Fruit fly (Drosophila melanogaster) whole organism, prepupa: ENCODE data around the gene stv.

Experiments used
- Blimp-1 ChIP-seq: fragments of 200-800 bp; sonication (Bioruptor generic); optimal IDR thresholded peaks from 3 replicates; lab custom pipeline; 2017; ENCODE audit warnings: missing biosample characterization, missing genetic modification characterization, mild to moderate bottlenecking, moderate library complexity, missing genetic modification reagents
- CG10631 ChIP-seq: fragments of 200-800 bp; sonication (Bioruptor generic); optimal IDR thresholded peaks from 2 replicates; lab custom pipeline; 2016; ENCODE audit warnings: missing biosample characterization, missing genetic modification characterization
- CG11294 ChIP-seq: fragments of 200-800 bp; sonication (Bioruptor generic); IDR thresholded peaks from 2 replicates; pipeline ENCODE4 v1.3.6; 2022; ENCODE audit warnings: missing biosample characterization, missing genetic modification characterization
- CG11762 ChIP-seq: fragments of 200-800 bp; sonication (Bioruptor generic); optimal IDR thresholded peaks from 3 replicates; lab custom pipeline; 2016; ENCODE audit warnings: missing biosample characterization, missing genetic modification characterization; ENCODE audit not compliant: insufficient read depth
- CG15336 ChIP-seq: fragments of 200-800 bp; sonication (Bioruptor generic); IDR thresholded peaks from 2 replicates; pipeline ENCODE4 v1.3.6; 2022; ENCODE audit warnings: missing biosample characterization, missing genetic modification characterization
- CG1621 ChIP-seq: fragments of 200-800 bp; sonication (Bioruptor generic); optimal IDR thresholded peaks from 3 replicates; lab custom pipeline; 2018; ENCODE audit warnings: missing biosample characterization, mild to moderate bottlenecking, missing genetic modification characterization
- CG16779 ChIP-seq: fragments of 200-800 bp; sonication (Bioruptor generic); optimal IDR thresholded peaks from 3 replicates; lab custom pipeline; 2017; ENCODE audit warnings: missing biosample characterization, mild to moderate bottlenecking, missing genetic modification characterization
- CG31627 ChIP-seq: fragments of 200-800 bp; sonication (Bioruptor generic); optimal IDR thresholded peaks from 3 replicates; lab custom pipeline; 2016; ENCODE audit warnings: missing biosample characterization, missing genetic modification characterization
- CG32006 ChIP-seq: fragments of 200-800 bp; sonication (Bioruptor generic); optimal IDR thresholded peaks from 3 replicates; lab custom pipeline; 2017; ENCODE audit warnings: missing biosample characterization, mild to moderate bottlenecking, missing genetic modification characterization
- CG3919 ChIP-seq: fragments of 200-800 bp; sonication (Bioruptor generic); optimal IDR thresholded peaks from 3 replicates; lab custom pipeline; 2016; ENCODE audit warnings: missing biosample characterization, missing genetic modification characterization
- CG4318 ChIP-seq: fragments of 200-800 bp; sonication (Bioruptor generic); optimal IDR thresholded peaks from 3 replicates; lab custom pipeline; 2017; ENCODE audit warnings: missing biosample characterization, mild to moderate bottlenecking, missing genetic modification characterization
- CG6163 ChIP-seq: fragments of 200-800 bp; sonication (Bioruptor generic); IDR thresholded peaks from 3 replicates; pipeline ENCODE4 v1.3.6; 2022; ENCODE audit warnings: missing biosample characterization, missing genetic modification characterization
- CG6276 ChIP-seq: fragments of 200-800 bp; sonication (Bioruptor generic); optimal IDR thresholded peaks from 2 replicates; lab custom pipeline; 2017; ENCODE audit warnings: missing biosample characterization, mild to moderate bottlenecking, missing genetic modification characterization
- CG6792 ChIP-seq: fragments of 200-800 bp; sonication (Bioruptor generic); optimal IDR thresholded peaks from 3 replicates; lab custom pipeline; 2016; ENCODE audit warnings: missing biosample characterization, missing genetic modification characterization
- CG6808 ChIP-seq: fragments of 200-800 bp; sonication (Bioruptor generic); optimal IDR thresholded peaks from 3 replicates; lab custom pipeline; 2017; ENCODE audit warnings: missing biosample characterization, missing genetic modification characterization, mild to moderate bottlenecking, moderate library complexity, missing genetic modification reagents
- CG6854 ChIP-seq: fragments of 200-800 bp; sonication (Bioruptor generic); optimal IDR thresholded peaks from 2 replicates; lab custom pipeline; 2017; ENCODE audit warnings: missing biosample characterization, mild to moderate bottlenecking, missing genetic modification characterization
- CG8119 ChIP-seq: fragments of 200-800 bp; sonication (Bioruptor generic); IDR thresholded peaks from 3 replicates; pipeline ENCODE4 v1.3.6; 2022; ENCODE audit warnings: missing biosample characterization, missing genetic modification characterization
- CG8632 ChIP-seq: fragments of 200-800 bp; sonication (Bioruptor generic); optimal IDR thresholded peaks from 3 replicates; lab custom pipeline; 2016; ENCODE audit warnings: missing biosample characterization, missing genetic modification characterization
- Eip75B ChIP-seq: fragments of 200-800 bp; sonication (Bioruptor generic); optimal IDR thresholded peaks from 3 replicates; lab custom pipeline; 2016; ENCODE audit warnings: missing biosample characterization, missing genetic modification characterization
- Eip78C ChIP-seq: fragments of 200-800 bp; sonication (Bioruptor generic); peaks from one replicate; lab custom pipeline; 2016; ENCODE audit warnings: missing biosample characterization, missing genetic modification characterization
- Eip93F ChIP-seq: fragments of 200-800 bp; sonication (Bioruptor generic); optimal IDR thresholded peaks from 2 replicates; lab custom pipeline; 2016; ENCODE audit warnings: missing biosample characterization, mild to moderate bottlenecking, missing genetic modification characterization
- Ets21C ChIP-seq: fragments of 200-800 bp; sonication (Bioruptor generic); optimal IDR thresholded peaks from 3 replicates; lab custom pipeline; 2016; ENCODE audit warnings: missing biosample characterization, missing genetic modification characterization
- Ets96B ChIP-seq: fragments of 200-800 bp; optimal IDR thresholded peaks from 2 replicates; lab custom pipeline; 2019; ENCODE audit warnings: missing biosample characterization, mild to moderate bottlenecking, missing genetic modification characterization, moderate library complexity
- Gug ChIP-seq: fragments of 200-800 bp; sonication (Bioruptor generic); IDR thresholded peaks from 2 replicates; pipeline ENCODE4 v1.3.6; 2022; ENCODE audit warnings: missing biosample characterization, missing genetic modification characterization
- Hr4 ChIP-seq: fragments of 200-800 bp; sonication (Bioruptor generic); optimal IDR thresholded peaks from 3 replicates; lab custom pipeline; 2016; ENCODE audit warnings: missing biosample characterization, missing genetic modification characterization
- Lpt ChIP-seq: fragments of 200-800 bp; sonication (Bioruptor generic); optimal IDR thresholded peaks from 3 replicates; lab custom pipeline; 2016; ENCODE audit warnings: missing biosample characterization, missing genetic modification characterization
- OdsH ChIP-seq: fragments of 200-800 bp; sonication (Bioruptor generic); optimal IDR thresholded peaks from 3 replicates; lab custom pipeline; 2016; ENCODE audit warnings: missing biosample characterization, missing genetic modification characterization
- Smox ChIP-seq: fragments of 200-800 bp; sonication (Bioruptor generic); optimal IDR thresholded peaks from 3 replicates; lab custom pipeline; 2016; ENCODE audit warnings: missing biosample characterization, missing genetic modification characterization
- Sox102F ChIP-seq: fragments of 200-800 bp; sonication (Bioruptor generic); optimal IDR thresholded peaks from 2 replicates; lab custom pipeline; 2016; ENCODE audit warnings: missing biosample characterization, mild to moderate bottlenecking, missing genetic modification characterization
- Sox15 ChIP-seq: fragments of 200-800 bp; sonication (Bioruptor generic); optimal IDR thresholded peaks from 3 replicates; lab custom pipeline; 2016; ENCODE audit warnings: missing biosample characterization, missing genetic modification characterization
- acj6 ChIP-seq: fragments of 200-800 bp; sonication (Bioruptor generic); optimal IDR thresholded peaks from 3 replicates; lab custom pipeline; 2016; ENCODE audit warnings: missing biosample characterization, missing genetic modification characterization
- cyc ChIP-seq: fragments of 200-800 bp; sonication (Bioruptor generic); optimal IDR thresholded peaks from 3 replicates; lab custom pipeline; 2016; ENCODE audit warnings: missing biosample characterization, missing genetic modification characterization
- dac ChIP-seq: fragments of 200-800 bp; sonication (Bioruptor generic); optimal IDR thresholded peaks from 2 replicates; lab custom pipeline; 2017; ENCODE audit warnings: missing biosample characterization, mild to moderate bottlenecking, missing genetic modification characterization
- dsx ChIP-seq: fragments of 200-800 bp; optimal IDR thresholded peaks from 3 replicates; lab custom pipeline; 2019; ENCODE audit warnings: missing biosample characterization, mild to moderate bottlenecking, missing genetic modification characterization, moderate library complexity; ENCODE audit not compliant: poor library complexity, severe bottlenecking
- eg ChIP-seq: fragments of 200-800 bp; sonication (Bioruptor generic); IDR thresholded peaks from 3 replicates; pipeline ENCODE4 v1.3.6; 2022; ENCODE audit warnings: missing biosample characterization, missing genetic modification characterization
- esn ChIP-seq: fragments of 200-800 bp; sonication (Bioruptor generic); optimal IDR thresholded peaks from 2 replicates; lab custom pipeline; 2016; ENCODE audit warnings: missing biosample characterization, mild to moderate bottlenecking, missing genetic modification characterization, moderate library complexity
- fd59A ChIP-seq: fragments of 200-800 bp; sonication (Bioruptor generic); optimal IDR thresholded peaks from 2 replicates; lab custom pipeline; 2017; ENCODE audit warnings: missing biosample characterization, mild to moderate bottlenecking, missing genetic modification characterization, missing genetic modification reagents
- fd85E ChIP-seq: fragments of 200-800 bp; sonication (Bioruptor generic); optimal IDR thresholded peaks from 3 replicates; lab custom pipeline; 2016; ENCODE audit warnings: missing biosample characterization, missing genetic modification characterization
- fkh ChIP-seq: fragments of 200-800 bp; sonication (Bioruptor generic); optimal IDR thresholded peaks from 3 replicates; lab custom pipeline; 2017; ENCODE audit warnings: missing biosample characterization, mild to moderate bottlenecking, missing genetic modification characterization, moderate library complexity
- lz ChIP-seq: fragments of 200-800 bp; sonication (Bioruptor generic); optimal IDR thresholded peaks from 3 replicates; lab custom pipeline; 2016; ENCODE audit warnings: missing biosample characterization, missing genetic modification characterization
- pdm3 ChIP-seq: fragments of 200-800 bp; sonication (Bioruptor generic); optimal IDR thresholded peaks from 3 replicates; lab custom pipeline; 2016; ENCODE audit warnings: missing biosample characterization, missing genetic modification characterization
- salr ChIP-seq, 2 experiments: fragments of 200-800 bp; sonication (Bioruptor generic); optimal IDR thresholded peaks; 3 replicates each; lab custom pipeline; 2016 to 2018; ENCODE audit warnings: missing biosample characterization in 2 of 2, missing genetic modification characterization in 2 of 2, mild to moderate bottlenecking in 1 of 2
- spab ChIP-seq: fragments of 200-800 bp; sonication (Bioruptor generic); optimal IDR thresholded peaks from 2 replicates; lab custom pipeline; 2017; ENCODE audit warnings: missing biosample characterization, mild to moderate bottlenecking, missing genetic modification characterization, missing genetic modification reagents
- ss ChIP-seq, 2 experiments: fragments of 200-800 bp; sonication (Bioruptor generic); optimal IDR thresholded peaks; 2 replicates in 1 of 2; 3 replicates in 1 of 2; lab custom pipeline; 2017 to 2018; ENCODE audit warnings: mild to moderate bottlenecking in 2 of 2, missing biosample characterization in 2 of 2, missing genetic modification characterization in 2 of 2, moderate library complexity in 1 of 2
- svp ChIP-seq: fragments of 200-800 bp; sonication (Bioruptor generic); peaks from one replicate; lab custom pipeline; 2016; ENCODE audit warnings: missing biosample characterization, missing genetic modification characterization
- vri ChIP-seq: fragments of 200-800 bp; sonication (Bioruptor generic); optimal IDR thresholded peaks from 3 replicates; lab custom pipeline; 2016; ENCODE audit warnings: missing biosample characterization, mild to moderate bottlenecking, missing genetic modification characterization

stv gene

DNA sequence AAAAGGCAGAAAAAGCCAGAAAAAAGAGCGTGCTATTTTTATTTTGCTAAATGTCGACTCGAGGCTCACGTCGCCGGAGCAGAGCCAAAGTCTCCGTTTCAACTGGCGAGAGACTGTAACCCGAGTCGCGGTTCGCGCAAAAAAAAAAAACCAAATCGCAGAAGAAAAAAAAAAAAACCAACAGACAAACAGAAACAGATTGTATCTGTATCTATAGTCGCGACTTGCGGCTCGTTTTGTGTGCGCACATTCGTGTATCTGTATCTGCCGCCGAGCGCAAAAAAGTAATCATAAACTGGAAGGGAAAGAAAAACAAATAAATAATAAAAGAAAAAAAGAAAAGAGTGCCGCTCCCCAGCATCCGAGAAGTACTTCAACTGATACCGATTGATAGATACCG, 17.7 kb downstream of the stv start (continued):
- TF ChIP-seq CG31627 (no peak), CG10631 (GFP tag; lab: Kevin White, UChicago) (peak; percentile 57), CG1621 (tag; lab: Kevin White, UChicago) (peak; percentile 82), CG6276 (peak; percentile 84), CG3919 (peak; percentile 75), Sox15 (GFP tag; lab: Kevin White, UChicago) (no peak), dsx (GFP tag; lab: Kevin White, UChicago) (peak; percentile 71), CG11762 (GFP tag; lab: Kevin White, UChicago) (peak; percentile 73), Eip93F (GFP tag; lab: Kevin White, UChicago) (no peak), Lpt (GFP tag; lab: Kevin White, UChicago) (peak; percentile 90), Gug (GFP tag; lab: Robert Waterston, UW) (peak; percentile 60), Eip75B (GFP tag; lab: Kevin White, UChicago) (peak; percentile 76), dac (GFP tag; lab: Kevin White, UChicago) (peak; percentile 37), eg (GFP tag; lab: Robert Waterston, UW) (peak; percentile 96), CG6854 (GFP tag; lab: Kevin White, UChicago) (no peak), Hr4 (GFP tag; lab: Kevin White, UChicago) (peak; percentile 48), esn (peak; percentile 14), pdm3 (GFP tag; lab: Kevin White, UChicago) (peak; percentile 73), fkh (no peak), CG8632 (peak; percentile 69), cyc (GFP tag; lab: Kevin White, UChicago) (no peak), Ets96B (tag; lab: Kevin White, UChicago) (peak; percentile 73), spab (GFP tag; lab: Kevin White, UChicago) (peak; percentile 91), Ets21C (GFP tag; lab: Kevin White, UChicago) (no peak), acj6 (GFP tag; lab: Kevin White, UChicago) (peak; percentile 54), svp (GFP tag; lab: Kevin White, UChicago) (peak; percentile 88), CG8119 (GFP tag; lab: Robert Waterston, UW) (peak; percentile 93), CG32006 (GFP tag; lab: Kevin White, UChicago) (peak; percentile 64), CG15336 (GFP tag; lab: Robert Waterston, UW) (peak; percentile 88), Eip78C (GFP tag; lab: Kevin White, UChicago) (peak; percentile 89), Blimp-1 (GFP tag; lab: Kevin White, UChicago) (no peak), CG4318 (GFP tag; lab: Kevin White, UChicago) (no peak)

DNA sequence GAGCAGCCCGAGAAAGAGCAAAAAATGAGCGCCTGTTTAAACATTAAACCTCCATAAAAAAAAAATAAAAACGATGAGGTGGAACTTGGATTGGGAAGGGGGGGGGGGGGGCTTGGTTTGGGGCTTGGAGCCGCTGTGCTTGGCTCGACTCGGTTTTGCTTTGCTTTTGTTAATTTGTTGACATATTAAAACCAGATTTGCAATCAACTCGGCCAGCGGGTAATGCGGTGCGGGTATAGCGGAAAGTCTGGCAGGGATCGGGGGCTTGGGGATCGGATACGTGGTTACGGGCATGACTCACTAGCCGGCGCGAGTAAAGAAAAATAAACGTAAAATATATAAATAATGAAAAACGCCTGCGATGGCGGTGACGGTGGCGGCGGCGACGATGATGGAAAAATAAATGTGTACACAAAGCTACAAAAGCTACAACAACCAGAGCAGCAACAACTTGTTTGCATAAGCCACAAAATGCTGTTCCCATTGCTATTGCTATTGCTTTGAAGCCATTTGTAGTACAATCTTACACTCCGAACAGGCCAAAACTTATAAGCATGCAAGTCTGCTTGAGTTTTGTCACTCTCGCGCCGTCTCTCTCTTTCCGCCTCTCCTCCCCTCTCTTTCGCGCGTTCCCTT, 20.5 kb downstream of the stv start:
- no peak for TF ChIP-seq CG31627
- peak; percentile 52 for TF ChIP-seq CG1621 (tag; lab: Kevin White, UChicago)
- no peak for TF ChIP-seq Eip75B (GFP tag; lab: Kevin White, UChicago)
- TF ChIP-seq acj6 (GFP tag; lab: Kevin White, UChicago): no peak
- TF ChIP-seq OdsH (GFP tag; lab: Kevin White, UChicago): no peak
- peak; percentile 59 for TF ChIP-seq spab (GFP tag; lab: Kevin White, UChicago)
- TF ChIP-seq CG4318 (GFP tag; lab: Kevin White, UChicago): no peak
- TF ChIP-seq cyc (GFP tag; lab: Kevin White, UChicago): no peak
- peak; percentile 38 for TF ChIP-seq CG6854 (GFP tag; lab: Kevin White, UChicago)
- peak; percentile 41 for TF ChIP-seq CG6276
- no peak for TF ChIP-seq lz
- TF ChIP-seq fd59A (GFP tag; lab: Kevin White, UChicago): peak; percentile 6
- TF ChIP-seq fkh: peak; percentile 80
- TF ChIP-seq CG6792: no peak
- peak; percentile 72 for TF ChIP-seq CG6808 (GFP tag; lab: Kevin White, UChicago)
- no peak for TF ChIP-seq Smox (GFP tag; lab: Kevin White, UChicago)
- TF ChIP-seq salr (GFP tag; optimal IDR thresholded peaks at IDR 0.05; lab: Kevin White, UChicago): no peak
- TF ChIP-seq CG8119 (GFP tag; lab: Robert Waterston, UW): peak; percentile 39; the same call in 1 of the 3 replicates
- TF ChIP-seq dsx (GFP tag; lab: Kevin White, UChicago): peak; percentile 67
- TF ChIP-seq vri: no peak
- TF ChIP-seq fd85E (GFP tag; lab: Kevin White, UChicago): no peak
- peak; percentile 16 for TF ChIP-seq CG3919
- TF ChIP-seq Sox102F (GFP tag; lab: Kevin White, UChicago): no peak
- no peak for TF ChIP-seq Sox15 (GFP tag; lab: Kevin White, UChicago)
- no peak for TF ChIP-seq Hr4 (GFP tag; lab: Kevin White, UChicago)
- TF ChIP-seq CG11294 (GFP tag; lab: Robert Waterston, UW): no peak
- TF ChIP-seq CG16779 (tag; lab: Kevin White, UChicago): peak; percentile 18
- TF ChIP-seq CG6163 (GFP tag; lab: Robert Waterston, UW): peak; percentile 56; the same call in 2 of the 3 replicates
- TF ChIP-seq CG32006 (GFP tag; lab: Kevin White, UChicago): peak; percentile 23
- peak; percentile 80 to 81 for TF ChIP-seq ss (GFP tag; optimal IDR thresholded peaks at IDR 0.05; lab: Kevin White, UChicago)
- no peak for TF ChIP-seq Gug (GFP tag; lab: Robert Waterston, UW)
- TF ChIP-seq svp (GFP tag; lab: Kevin White, UChicago): peak; percentile 17
